Fruit fly (Drosophila melanogaster) whole organism, prepupa: Measurements from ENCODE around the gene CG42759.

Experiments used
- Blimp-1 ChIP-seq: fragments of 200-800 bp; sonication (Bioruptor generic); optimal IDR thresholded peaks from 3 replicates; lab custom pipeline; 2017; ENCODE audit warnings: missing biosample characterization, missing genetic modification characterization, mild to moderate bottlenecking, moderate library complexity, missing genetic modification reagents
- CG10669 ChIP-seq: fragments of 200-800 bp; sonication (Bioruptor generic); optimal IDR thresholded peaks from 3 replicates; lab custom pipeline; 2018; ENCODE audit warnings: missing biosample characterization, mild to moderate bottlenecking, missing genetic modification characterization, moderate library complexity
- CG11294 ChIP-seq: fragments of 200-800 bp; sonication (Bioruptor generic); IDR thresholded peaks from 2 replicates; pipeline ENCODE4 v1.3.6; 2022; ENCODE audit warnings: missing biosample characterization, missing genetic modification characterization
- CG11762 ChIP-seq: fragments of 200-800 bp; sonication (Bioruptor generic); optimal IDR thresholded peaks from 3 replicates; lab custom pipeline; 2016; ENCODE audit warnings: missing biosample characterization, missing genetic modification characterization; ENCODE audit not compliant: insufficient read depth
- CG15336 ChIP-seq: fragments of 200-800 bp; sonication (Bioruptor generic); IDR thresholded peaks from 2 replicates; pipeline ENCODE4 v1.3.6; 2022; ENCODE audit warnings: missing biosample characterization, missing genetic modification characterization
- CG1621 ChIP-seq: fragments of 200-800 bp; sonication (Bioruptor generic); optimal IDR thresholded peaks from 3 replicates; lab custom pipeline; 2018; ENCODE audit warnings: missing biosample characterization, mild to moderate bottlenecking, missing genetic modification characterization
- CG16779 ChIP-seq: fragments of 200-800 bp; sonication (Bioruptor generic); optimal IDR thresholded peaks from 3 replicates; lab custom pipeline; 2017; ENCODE audit warnings: missing biosample characterization, mild to moderate bottlenecking, missing genetic modification characterization
- CG3032 ChIP-seq: fragments of 200-800 bp; optimal IDR thresholded peaks from 2 replicates; lab custom pipeline; 2019; ENCODE audit warnings: missing biosample characterization, mild to moderate bottlenecking, missing genetic modification characterization, moderate library complexity
- CG31627 ChIP-seq: fragments of 200-800 bp; sonication (Bioruptor generic); optimal IDR thresholded peaks from 3 replicates; lab custom pipeline; 2016; ENCODE audit warnings: missing biosample characterization, missing genetic modification characterization
- CG34406 ChIP-seq: fragments of 200-800 bp; sonication (Bioruptor generic); optimal IDR thresholded peaks from 3 replicates; lab custom pipeline; 2016; ENCODE audit warnings: missing biosample characterization, missing genetic modification characterization
- CG3919 ChIP-seq: fragments of 200-800 bp; sonication (Bioruptor generic); optimal IDR thresholded peaks from 3 replicates; lab custom pipeline; 2016; ENCODE audit warnings: missing biosample characterization, missing genetic modification characterization
- CG4318 ChIP-seq: fragments of 200-800 bp; sonication (Bioruptor generic); optimal IDR thresholded peaks from 3 replicates; lab custom pipeline; 2017; ENCODE audit warnings: missing biosample characterization, mild to moderate bottlenecking, missing genetic modification characterization
- CG6163 ChIP-seq: fragments of 200-800 bp; sonication (Bioruptor generic); IDR thresholded peaks from 3 replicates; pipeline ENCODE4 v1.3.6; 2022; ENCODE audit warnings: missing biosample characterization, missing genetic modification characterization
- CG6276 ChIP-seq: fragments of 200-800 bp; sonication (Bioruptor generic); optimal IDR thresholded peaks from 2 replicates; lab custom pipeline; 2017; ENCODE audit warnings: missing biosample characterization, mild to moderate bottlenecking, missing genetic modification characterization
- CG6792 ChIP-seq: fragments of 200-800 bp; sonication (Bioruptor generic); optimal IDR thresholded peaks from 3 replicates; lab custom pipeline; 2016; ENCODE audit warnings: missing biosample characterization, missing genetic modification characterization
- CG6854 ChIP-seq: fragments of 200-800 bp; sonication (Bioruptor generic); optimal IDR thresholded peaks from 2 replicates; lab custom pipeline; 2017; ENCODE audit warnings: missing biosample characterization, mild to moderate bottlenecking, missing genetic modification characterization
- CG7368 ChIP-seq: fragments of 200-800 bp; sonication (Bioruptor generic); optimal IDR thresholded peaks from 3 replicates; lab custom pipeline; 2016; ENCODE audit warnings: missing biosample characterization, missing genetic modification characterization
- CG8119 ChIP-seq: fragments of 200-800 bp; sonication (Bioruptor generic); IDR thresholded peaks from 3 replicates; pipeline ENCODE4 v1.3.6; 2022; ENCODE audit warnings: missing biosample characterization, missing genetic modification characterization
- CG9139 ChIP-seq: fragments of 200-800 bp; sonication (Bioruptor generic); optimal IDR thresholded peaks from 3 replicates; lab custom pipeline; 2017; ENCODE audit warnings: missing biosample characterization, mild to moderate bottlenecking, missing genetic modification characterization
- Eip93F ChIP-seq: fragments of 200-800 bp; sonication (Bioruptor generic); optimal IDR thresholded peaks from 2 replicates; lab custom pipeline; 2016; ENCODE audit warnings: missing biosample characterization, mild to moderate bottlenecking, missing genetic modification characterization
- Ets21C ChIP-seq: fragments of 200-800 bp; sonication (Bioruptor generic); optimal IDR thresholded peaks from 3 replicates; lab custom pipeline; 2016; ENCODE audit warnings: missing biosample characterization, missing genetic modification characterization
- Ets96B ChIP-seq: fragments of 200-800 bp; optimal IDR thresholded peaks from 2 replicates; lab custom pipeline; 2019; ENCODE audit warnings: missing biosample characterization, mild to moderate bottlenecking, missing genetic modification characterization, moderate library complexity
- Gug ChIP-seq: fragments of 200-800 bp; sonication (Bioruptor generic); IDR thresholded peaks from 2 replicates; pipeline ENCODE4 v1.3.6; 2022; ENCODE audit warnings: missing biosample characterization, missing genetic modification characterization
- Hr38 ChIP-seq: sonication (Bioruptor generic); optimal IDR thresholded peaks from 2 replicates; lab custom pipeline; 2016; ENCODE audit warnings: missing biosample characterization, missing genetic modification characterization
- Hr39 ChIP-seq: fragments of 200-800 bp; sonication (Bioruptor generic); optimal IDR thresholded peaks from 2 replicates; lab custom pipeline; 2016; ENCODE audit warnings: missing biosample characterization, missing genetic modification characterization
- Lpt ChIP-seq: fragments of 200-800 bp; sonication (Bioruptor generic); optimal IDR thresholded peaks from 3 replicates; lab custom pipeline; 2016; ENCODE audit warnings: missing biosample characterization, missing genetic modification characterization
- OdsH ChIP-seq: fragments of 200-800 bp; sonication (Bioruptor generic); optimal IDR thresholded peaks from 3 replicates; lab custom pipeline; 2016; ENCODE audit warnings: missing biosample characterization, missing genetic modification characterization
- Smox ChIP-seq: fragments of 200-800 bp; sonication (Bioruptor generic); optimal IDR thresholded peaks from 3 replicates; lab custom pipeline; 2016; ENCODE audit warnings: missing biosample characterization, missing genetic modification characterization
- Sox14 ChIP-seq: fragments of 200-800 bp; sonication (Bioruptor generic); optimal IDR thresholded peaks from 3 replicates; lab custom pipeline; 2016; ENCODE audit warnings: missing biosample characterization, missing genetic modification characterization
- Sox15 ChIP-seq: fragments of 200-800 bp; sonication (Bioruptor generic); optimal IDR thresholded peaks from 3 replicates; lab custom pipeline; 2016; ENCODE audit warnings: missing biosample characterization, missing genetic modification characterization
- achi ChIP-seq: fragments of 200-800 bp; sonication (Bioruptor generic); optimal IDR thresholded peaks from 3 replicates; lab custom pipeline; 2016; ENCODE audit warnings: missing biosample characterization, missing genetic modification characterization
- cyc ChIP-seq: fragments of 200-800 bp; sonication (Bioruptor generic); optimal IDR thresholded peaks from 3 replicates; lab custom pipeline; 2016; ENCODE audit warnings: missing biosample characterization, missing genetic modification characterization
- dac ChIP-seq: fragments of 200-800 bp; sonication (Bioruptor generic); optimal IDR thresholded peaks from 2 replicates; lab custom pipeline; 2017; ENCODE audit warnings: missing biosample characterization, mild to moderate bottlenecking, missing genetic modification characterization
- eg ChIP-seq: fragments of 200-800 bp; sonication (Bioruptor generic); IDR thresholded peaks from 3 replicates; pipeline ENCODE4 v1.3.6; 2022; ENCODE audit warnings: missing biosample characterization, missing genetic modification characterization
- esn ChIP-seq: fragments of 200-800 bp; sonication (Bioruptor generic); optimal IDR thresholded peaks from 2 replicates; lab custom pipeline; 2016; ENCODE audit warnings: missing biosample characterization, mild to moderate bottlenecking, missing genetic modification characterization, moderate library complexity
- fd59A ChIP-seq: fragments of 200-800 bp; sonication (Bioruptor generic); optimal IDR thresholded peaks from 2 replicates; lab custom pipeline; 2017; ENCODE audit warnings: missing biosample characterization, mild to moderate bottlenecking, missing genetic modification characterization, missing genetic modification reagents
- fkh ChIP-seq: fragments of 200-800 bp; sonication (Bioruptor generic); optimal IDR thresholded peaks from 3 replicates; lab custom pipeline; 2017; ENCODE audit warnings: missing biosample characterization, mild to moderate bottlenecking, missing genetic modification characterization, moderate library complexity
- lz ChIP-seq: fragments of 200-800 bp; sonication (Bioruptor generic); optimal IDR thresholded peaks from 3 replicates; lab custom pipeline; 2016; ENCODE audit warnings: missing biosample characterization, missing genetic modification characterization
- net ChIP-seq: fragments of 200-800 bp; sonication (Bioruptor generic); optimal IDR thresholded peaks from 3 replicates; lab custom pipeline; 2016; ENCODE audit warnings: missing biosample characterization, missing genetic modification characterization
- pdm3 ChIP-seq: fragments of 200-800 bp; sonication (Bioruptor generic); optimal IDR thresholded peaks from 3 replicates; lab custom pipeline; 2016; ENCODE audit warnings: missing biosample characterization, missing genetic modification characterization
- salr ChIP-seq, 2 experiments: fragments of 200-800 bp; sonication (Bioruptor generic); optimal IDR thresholded peaks; 3 replicates each; lab custom pipeline; 2016 to 2018; ENCODE audit warnings: missing biosample characterization in 2 of 2, missing genetic modification characterization in 2 of 2, mild to moderate bottlenecking in 1 of 2
- ss ChIP-seq, 2 experiments: fragments of 200-800 bp; sonication (Bioruptor generic); optimal IDR thresholded peaks; 2 replicates in 1 of 2; 3 replicates in 1 of 2; lab custom pipeline; 2017 to 2018; ENCODE audit warnings: mild to moderate bottlenecking in 2 of 2, missing biosample characterization in 2 of 2, missing genetic modification characterization in 2 of 2, moderate library complexity in 1 of 2
- svp ChIP-seq: fragments of 200-800 bp; sonication (Bioruptor generic); peaks from one replicate; lab custom pipeline; 2016; ENCODE audit warnings: missing biosample characterization, missing genetic modification characterization
- topi ChIP-seq: fragments of 200-800 bp; sonication (Bioruptor generic); optimal IDR thresholded peaks from 3 replicates; lab custom pipeline; 2016; ENCODE audit warnings: missing biosample characterization, missing genetic modification characterization
- vri ChIP-seq: fragments of 200-800 bp; sonication (Bioruptor generic); optimal IDR thresholded peaks from 3 replicates; lab custom pipeline; 2016; ENCODE audit warnings: missing biosample characterization, mild to moderate bottlenecking, missing genetic modification characterization

The CG42759 gene

dm6 chr3R:10176927-10177511 is 34.1 kb downstream of the CG42759 start (continued):
- TF ChIP-seq CG6792 (GFP tag; lab: Kevin White, UChicago) (no peak), cyc (GFP tag; lab: Kevin White, UChicago) (no peak), CG6163 (GFP tag; lab: Robert Waterston, UW) (no peak), Lpt (GFP tag; lab: Kevin White, UChicago) (no peak), CG7368 (GFP tag; lab: Kevin White, UChicago) (no peak), lz (GFP tag; lab: Kevin White, UChicago) (no peak), CG9139 (GFP tag; lab: Kevin White, UChicago) (peak; percentile 36), OdsH (peak; percentile 33), svp (GFP tag; lab: Kevin White, UChicago) (no peak), CG15336 (GFP tag; lab: Robert Waterston, UW) (no peak), CG11762 (GFP tag; lab: Kevin White, UChicago) (peak; percentile 22), Ets21C (GFP tag; lab: Kevin White, UChicago) (no peak), salr (GFP tag; optimal IDR thresholded peaks at IDR 0.05; lab: Kevin White, UChicago) (peak in 1 of 2 experiments; percentile 41), dac (no peak)

- no peak for TF ChIP-seq Lpt (GFP tag; lab: Kevin White, UChicago)
- TF ChIP-seq Blimp-1 (GFP tag; lab: Kevin White, UChicago): peak; percentile 21
- TF ChIP-seq fkh (GFP tag; lab: Kevin White, UChicago): peak; percentile 78
Measured at dm6 chr3R:10185986-10186385, 43.1 kb downstream of the CG42759 start.

dm6 chr3R:10189520-10189919 is 46.6 kb downstream of the CG42759 start, which contains the start of gene CG12814:
Gene CG12814, minus strand, starts transcription at chr3R:10189603.
- TF ChIP-seq CG6276 (GFP tag; lab: Kevin White, UChicago) (peak; percentile 64), CG3032 (tag; lab: Kevin White, UChicago) (peak; percentile 23), ss (GFP tag; optimal IDR thresholded peaks at IDR 0.05; lab: Kevin White, UChicago) (peak; percentile 68 to 81), achi (GFP tag; lab: Kevin White, UChicago) (no peak), CG10669 (GFP tag; lab: Kevin White, UChicago) (peak; percentile 45), eg (GFP tag; lab: Robert Waterston, UW) (peak; percentile 76; the same call in 2 of the 3 replicates), dac (no peak), Ets96B (tag; lab: Kevin White, UChicago) (peak; percentile 46), fd59A (GFP tag; lab: Kevin White, UChicago) (peak; percentile 8), Sox14 (peak; percentile 2), CG1621 (tag; lab: Kevin White, UChicago) (peak; percentile 55), CG3919 (GFP tag; lab: Kevin White, UChicago) (peak; percentile 40), net (GFP tag; lab: Kevin White, UChicago) (peak; percentile 46), CG8119 (GFP tag; lab: Robert Waterston, UW) (peak; percentile 66; the same call in 2 of the 3 replicates), esn (GFP tag; lab: Kevin White, UChicago) (peak; percentile 19), Blimp-1 (GFP tag; lab: Kevin White, UChicago) (no peak), CG6854 (GFP tag; lab: Kevin White, UChicago) (no peak), CG34406 (GFP tag; lab: Kevin White, UChicago) (peak; percentile 12), pdm3 (GFP tag; lab: Kevin White, UChicago) (no peak), CG31627 (no peak), Gug (GFP tag; lab: Robert Waterston, UW) (no peak), CG6163 (GFP tag; lab: Robert Waterston, UW) (peak; percentile 93), Hr39 (GFP tag; lab: Kevin White, UChicago) (no peak), svp (GFP tag; lab: Kevin White, UChicago) (no peak), fkh (GFP tag; lab: Kevin White, UChicago) (peak; percentile 47), Smox (no peak), CG11294 (GFP tag; lab: Robert Waterston, UW) (no peak), Sox15 (GFP tag; lab: Kevin White, UChicago) (no peak), Hr38 (GFP tag; lab: Kevin White, UChicago) (no peak), CG16779 (tag; lab: Kevin White, UChicago) (peak; percentile 69), Ets21C (GFP tag; lab: Kevin White, UChicago) (no peak), salr (GFP tag; optimal IDR thresholded peaks at IDR 0.05; lab: Kevin White, UChicago) (no peak), topi (GFP tag; lab: Kevin White, UChicago) (no peak), CG4318 (GFP tag; lab: Kevin White, UChicago) (no peak), Lpt (GFP tag; lab: Kevin White, UChicago) (no peak), CG11762 (GFP tag; lab: Kevin White, UChicago) (peak; percentile 17), CG7368 (GFP tag; lab: Kevin White, UChicago) (no peak), vri (GFP tag; lab: Kevin White, UChicago) (peak; percentile 30), Eip93F (GFP tag; lab: Kevin White, UChicago) (no peak)
